Fruit fly (Drosophila melanogaster) whole organism, embryonic: ENCODE results near the gene CG31360.

Source experiments
- BtbVII ChIP-seq: fragments of 200-800 bp; sonication (Bioruptor generic); optimal IDR thresholded peaks from 3 replicates; lab custom pipeline; 2017; ENCODE audit warnings: missing biosample characterization, mild to moderate bottlenecking, missing genetic modification characterization
- Bteb2 ChIP-seq: fragments of 200-800 bp; sonication (Bioruptor generic); optimal IDR thresholded peaks from 2 replicates; lab custom pipeline; 2016; ENCODE audit warnings: missing biosample characterization, missing genetic modification characterization
- CG10543 ChIP-seq: fragments of 200-800 bp; sonication (Bioruptor generic); optimal IDR thresholded peaks from 3 replicates; lab custom pipeline; 2017; ENCODE audit warnings: missing biosample characterization, mild to moderate bottlenecking, missing genetic modification characterization, moderate library complexity
- CG11398 ChIP-seq: fragments of 200-800 bp; sonication (Bioruptor generic); optimal IDR thresholded peaks from 2 replicates; lab custom pipeline; 2016; ENCODE audit warnings: missing biosample characterization, missing genetic modification characterization
- CG12219 ChIP-seq: fragments of 200-800 bp; sonication (Bioruptor generic); optimal IDR thresholded peaks from 3 replicates; lab custom pipeline; 2018; ENCODE audit warnings: missing biosample characterization, mild to moderate bottlenecking, missing genetic modification characterization
- CG12236 ChIP-seq: fragments of 200-800 bp; sonication (Bioruptor generic); optimal IDR thresholded peaks from 2 replicates; lab custom pipeline; 2016; ENCODE audit warnings: missing biosample characterization, missing genetic modification characterization
- CG13775 ChIP-seq: fragments of 200-800 bp; sonication (Bioruptor generic); optimal IDR thresholded peaks from 3 replicates; lab custom pipeline; 2017; ENCODE audit warnings: missing biosample characterization, mild to moderate bottlenecking, missing genetic modification characterization
- CG14710 ChIP-seq: fragments of 200-800 bp; sonication (Bioruptor generic); optimal IDR thresholded peaks from 3 replicates; lab custom pipeline; 2019; ENCODE audit warnings: missing biosample characterization, mild to moderate bottlenecking, missing genetic modification characterization, moderate library complexity
- CG15514 ChIP-seq: fragments of 200-800 bp; sonication (Bioruptor generic); optimal IDR thresholded peaks from 3 replicates; lab custom pipeline; 2017; ENCODE audit warnings: missing biosample characterization, missing genetic modification characterization, mild to moderate bottlenecking, moderate library complexity, missing genetic modification reagents
- CG17385 ChIP-seq: fragments of 200-800 bp; sonication (Bioruptor generic); optimal IDR thresholded peaks from 3 replicates; lab custom pipeline; 2018; ENCODE audit warnings: missing biosample characterization, mild to moderate bottlenecking, missing genetic modification characterization
- CG18764 ChIP-seq: fragments of 200-800 bp; sonication (Bioruptor generic); optimal IDR thresholded peaks from 3 replicates; lab custom pipeline; 2016; ENCODE audit warnings: missing biosample characterization, missing genetic modification characterization
- CG2199 ChIP-seq: fragments of 200-800 bp; sonication (Bioruptor generic); IDR thresholded peaks from 3 replicates; pipeline ENCODE4 v1.3.6; 2022; ENCODE audit warnings: missing biosample characterization, missing genetic modification characterization
- CG32767 ChIP-seq: fragments of 200-800 bp; sonication (Bioruptor generic); IDR thresholded peaks from 2 replicates; pipeline ENCODE4 v1.3.6; 2022; ENCODE audit warnings: missing biosample characterization, missing genetic modification characterization
- CG3726 ChIP-seq: fragments of 200-800 bp; sonication (Bioruptor generic); IDR thresholded peaks from 3 replicates; pipeline ENCODE4, ENCODE4 v1.3.6; 2022; ENCODE audit warnings: missing biosample characterization, missing genetic modification characterization
- CG42726 ChIP-seq: fragments of 200-800 bp; sonication (Bioruptor generic); IDR thresholded peaks from 2 replicates; pipeline ENCODE4 v1.3.6; 2022; ENCODE audit warnings: missing biosample characterization, missing genetic modification characterization; ENCODE audit not compliant: partially characterized antibody
- CG4360 ChIP-seq: fragments of 200-800 bp; sonication (Bioruptor generic); IDR thresholded peaks from 2 replicates; pipeline ENCODE4 v1.3.6; 2022; ENCODE audit warnings: missing biosample characterization, missing genetic modification characterization
- CG4730 ChIP-seq: fragments of 200-800 bp; sonication (Bioruptor generic); IDR thresholded peaks from 2 replicates; pipeline ENCODE4 v1.3.6; 2022; ENCODE audit warnings: missing biosample characterization, missing genetic modification characterization
- CG6813 ChIP-seq: fragments of 200-800 bp; sonication (Bioruptor generic); optimal IDR thresholded peaks from 2 replicates; lab custom pipeline; 2017; ENCODE audit warnings: missing biosample characterization, missing genetic modification characterization, mild to moderate bottlenecking, moderate library complexity, missing genetic modification reagents
- CG7987 ChIP-seq: fragments of 200-800 bp; sonication (Bioruptor generic); optimal IDR thresholded peaks from 2 replicates; lab custom pipeline; 2018; ENCODE audit warnings: missing biosample characterization, mild to moderate bottlenecking, missing genetic modification characterization, moderate library complexity
- CG9215 ChIP-seq: fragments of 200-800 bp; sonication (Bioruptor generic); IDR thresholded peaks from 2 replicates; pipeline ENCODE4 v1.3.6; 2022; ENCODE audit warnings: missing biosample characterization, missing genetic modification characterization
- CG9817 ChIP-seq: fragments of 200-800 bp; sonication (Bioruptor generic); optimal IDR thresholded peaks from 2 replicates; lab custom pipeline; 2018; ENCODE audit warnings: missing biosample characterization, mild to moderate bottlenecking, missing genetic modification characterization, moderate library complexity
- D19A ChIP-seq: fragments of 200-800 bp; optimal IDR thresholded peaks from 3 replicates; lab custom pipeline; 2019; ENCODE audit warnings: missing biosample characterization, mild to moderate bottlenecking, missing genetic modification characterization, moderate library complexity
- Dll ChIP-seq: fragments of 200-800 bp; sonication (Bioruptor generic); IDR thresholded peaks from 4 replicates; pipeline ENCODE4 v1.3.6; 2022; ENCODE audit warnings: missing biosample characterization, missing genetic modification characterization; ENCODE audit not compliant: partially characterized antibody
- Eip74EF ChIP-seq, 2 experiments: fragments of 200-800 bp in 1 of 2; fragments of >200 bp in 1 of 2; sonication (Bioruptor generic) in 1 of 2; optimal IDR thresholded peaks; 2 replicates each; lab custom pipeline; 2017 to 2019; ENCODE audit warnings: missing biosample characterization in 2 of 2, missing genetic modification characterization in 2 of 2, mild to moderate bottlenecking in 1 of 2, moderate library complexity in 1 of 2
- Elba2 ChIP-seq: fragments of 200-800 bp; sonication (Bioruptor generic); optimal IDR thresholded peaks from 3 replicates; lab custom pipeline; 2016; ENCODE audit warnings: missing biosample characterization, missing genetic modification characterization
- H2.0 ChIP-seq: fragments of 200-800 bp; sonication (Bioruptor generic); IDR thresholded peaks from 2 replicates; pipeline ENCODE4 v1.3.6; 2022; ENCODE audit warnings: missing biosample characterization, missing genetic modification characterization
- Kr ChIP-seq: fragments of 200-800 bp; sonication (Bioruptor generic); optimal IDR thresholded peaks from 2 replicates; lab custom pipeline; 2017; ENCODE audit warnings: missing biosample characterization, mild to moderate bottlenecking, missing genetic modification characterization
- NfI ChIP-seq: fragments of 200-800 bp; sonication (Bioruptor generic); optimal IDR thresholded peaks from 3 replicates; lab custom pipeline; 2018; ENCODE audit warnings: missing biosample characterization, mild to moderate bottlenecking, missing genetic modification characterization, moderate library complexity
- Oli ChIP-seq: fragments of 200-800 bp; sonication (Bioruptor generic); optimal IDR thresholded peaks from 2 replicates; lab custom pipeline; 2018; ENCODE audit warnings: missing biosample characterization, mild to moderate bottlenecking, missing genetic modification characterization, moderate library complexity
- Opbp ChIP-seq: fragments of 200-800 bp; sonication (Bioruptor generic); IDR thresholded peaks from 3 replicates; pipeline ENCODE4 v1.3.6; 2022; ENCODE audit warnings: missing biosample characterization, missing genetic modification characterization; ENCODE audit not compliant: partially characterized antibody
- Sry-β ChIP-seq: fragments of 200-800 bp; sonication (Bioruptor generic); optimal IDR thresholded peaks from 2 replicates; lab custom pipeline; 2018; ENCODE audit warnings: missing biosample characterization, mild to moderate bottlenecking, missing genetic modification characterization, moderate library complexity
- Trl ChIP-seq, 3 experiments: fragments of >200 bp in 2 of 3; fragments of 200-800 bp in 1 of 3; sonication (Bioruptor generic) in 1 of 3; optimal IDR thresholded peaks; 2 replicates in 1 of 3; 3 replicates in 2 of 3; lab custom pipeline; 2016 to 2017; ENCODE audit warnings: missing biosample characterization in 1 of 3, missing genetic modification characterization in 1 of 3
- Xrp1 ChIP-seq: fragments of 200-800 bp; sonication (Bioruptor generic); IDR thresholded peaks from 2 replicates; pipeline ENCODE4 v1.3.6; 2022; ENCODE audit warnings: missing biosample characterization, missing genetic modification characterization
- dan ChIP-seq: fragments of 200-800 bp; sonication (Bioruptor generic); IDR thresholded peaks from 2 replicates; pipeline ENCODE4 v1.3.6; 2022; ENCODE audit warnings: missing biosample characterization, missing genetic modification characterization
- dmrt11E ChIP-seq: fragments of 200-800 bp; sonication (Bioruptor generic); optimal IDR thresholded peaks from 3 replicates; lab custom pipeline; 2018; ENCODE audit warnings: missing biosample characterization, mild to moderate bottlenecking, missing genetic modification characterization, moderate library complexity
- fru ChIP-seq: fragments of >200 bp; optimal IDR thresholded peaks from 2 replicates; lab custom pipeline; 2017
- gro ChIP-seq: fragments of 200-800 bp; sonication (Bioruptor generic); optimal IDR thresholded peaks from 2 replicates; lab custom pipeline; 2016; ENCODE audit warnings: missing biosample characterization, missing genetic modification characterization
- hbn ChIP-seq: fragments of 200-800 bp; sonication (Bioruptor generic); IDR thresholded peaks from 2 replicates; pipeline ENCODE4 v1.3.6; 2022; ENCODE audit warnings: missing biosample characterization, missing genetic modification characterization; ENCODE audit not compliant: partially characterized antibody
- jing ChIP-seq: fragments of 200-800 bp; sonication (Bioruptor generic); optimal IDR thresholded peaks from 2 replicates; lab custom pipeline; 2018; ENCODE audit warnings: missing biosample characterization, mild to moderate bottlenecking, missing genetic modification characterization
- kah ChIP-seq: fragments of 200-800 bp; sonication (Bioruptor generic); optimal IDR thresholded peaks from 2 replicates; lab custom pipeline; 2018; ENCODE audit warnings: missing biosample characterization, mild to moderate bottlenecking, missing genetic modification characterization
- lola ChIP-seq, 3 experiments: fragments of >200 bp in 2 of 3; fragments of 200-800 bp in 1 of 3; sonication (Bioruptor generic) in 1 of 3; optimal IDR thresholded peaks; 2 replicates each; lab custom pipeline; 2017 to 2019; ENCODE audit warnings: missing biosample characterization in 3 of 3, missing genetic modification characterization in 3 of 3, mild to moderate bottlenecking in 1 of 3, moderate library complexity in 1 of 3
- mam ChIP-seq: fragments of 200-800 bp; sonication (Bioruptor generic); optimal IDR thresholded peaks from 3 replicates; lab custom pipeline; 2016; ENCODE audit warnings: missing biosample characterization, missing genetic modification characterization
- pros ChIP-seq: fragments of 200-800 bp; sonication (Bioruptor generic); optimal IDR thresholded peaks from 3 replicates; lab custom pipeline; 2019; ENCODE audit warnings: missing biosample characterization, mild to moderate bottlenecking, missing genetic modification characterization, moderate library complexity
- row ChIP-seq: fragments of 200-800 bp; sonication (Bioruptor generic); IDR thresholded peaks from 3 replicates; pipeline ENCODE4 v1.3.6; 2022; ENCODE audit warnings: missing biosample characterization, missing genetic modification characterization
- slp2 ChIP-seq: fragments of 200-800 bp; sonication (Bioruptor generic); optimal IDR thresholded peaks from 2 replicates; lab custom pipeline; 2016; ENCODE audit warnings: missing biosample characterization, missing genetic modification characterization
- stc ChIP-seq: fragments of 200-800 bp; sonication (Bioruptor generic); IDR thresholded peaks from 2 replicates; pipeline ENCODE4 v1.3.6; 2022; ENCODE audit warnings: missing biosample characterization, missing genetic modification characterization
- tio ChIP-seq: fragments of 200-800 bp; sonication (Bioruptor generic); optimal IDR thresholded peaks from 2 replicates; lab custom pipeline; 2017; ENCODE audit warnings: missing biosample characterization, missing genetic modification characterization, inconsistent platforms
- trh ChIP-seq: fragments of 200-800 bp; sonication (Bioruptor generic); optimal IDR thresholded peaks from 2 replicates; lab custom pipeline; 2016; ENCODE audit warnings: missing biosample characterization, missing genetic modification characterization

The CG31360 gene

dm6 chr3R:17712623-17713521, 28.0 kb downstream of the CG31360 start (continued):
- TF ChIP-seq slp2 (GFP tag; lab: Kevin White, UChicago): no peak
- peak in 1 of 2 experiments; percentile 8 for TF ChIP-seq Trl (optimal IDR thresholded peaks at IDR 0.05; lab: Kevin White, UChicago)
- TF ChIP-seq Trl (GFP tag; optimal IDR thresholded peaks at IDR 0.05; lab: Kevin White, UChicago): no peak
- TF ChIP-seq CG12236: no peak
- no peak for TF ChIP-seq mam (GFP tag; lab: Kevin White, UChicago)
- TF ChIP-seq Oli (tag; lab: Kevin White, UChicago): no peak
- TF ChIP-seq CG6813 (GFP tag; lab: Kevin White, UChicago): no peak
- TF ChIP-seq CG32767 (GFP tag; lab: Robert Waterston, UW): 0 out of 2 replicates have a peak, but pooled peaks have one; percentile 7
- peak; percentile 75 for TF ChIP-seq CG17385 (GFP tag; lab: Kevin White, UChicago)
- TF ChIP-seq H2.0 (GFP tag; lab: Robert Waterston, UW): no peak
- no peak for TF ChIP-seq CG12219
- TF ChIP-seq CG42726 (GFP tag; lab: Robert Waterston, UW): no peak
- no peak for TF ChIP-seq dan
- no peak for TF ChIP-seq CG18764 (GFP tag; lab: Kevin White, UChicago)
- TF ChIP-seq trh: no peak
- peak; percentile 15; the same call in 1 of the 2 replicates for TF ChIP-seq Xrp1 (GFP tag; lab: Robert Waterston, UW)
- no peak for TF ChIP-seq Dll (GFP tag; lab: Robert Waterston, UW)
- TF ChIP-seq CG3726: no peak
- no peak for TF ChIP-seq CG11398 (GFP tag; lab: Kevin White, UChicago)
- TF ChIP-seq Bteb2 (GFP tag; lab: Kevin White, UChicago): no peak
- TF ChIP-seq Elba2 (GFP tag; lab: Kevin White, UChicago): no peak
- peak; percentile 0 for TF ChIP-seq CG14710 (tag; lab: Kevin White, UChicago)
- TF ChIP-seq gro (GFP tag; lab: Kevin White, UChicago): no peak
- TF ChIP-seq fru (lab: Kevin White, UChicago): no peak
- 0 out of 3 replicates have a peak, but pooled peaks have one; percentile 18 for TF ChIP-seq Opbp (GFP tag; lab: Robert Waterston, UW)
- peak; percentile 83 for TF ChIP-seq pros (GFP tag; lab: Kevin White, UChicago)
- TF ChIP-seq BtbVII (GFP tag; lab: Kevin White, UChicago): no peak
- no peak for TF ChIP-seq dmrt11E (tag; lab: Kevin White, UChicago)
- TF ChIP-seq CG10543 (GFP tag; lab: Kevin White, UChicago): no peak
- TF ChIP-seq D19A (tag; lab: Kevin White, UChicago): no peak
- TF ChIP-seq CG9817 (tag; lab: Kevin White, UChicago): no peak
- TF ChIP-seq CG13775: no peak
- TF ChIP-seq stc (GFP tag; lab: Robert Waterston, UW): no peak
- TF ChIP-seq CG15514 (GFP tag; lab: Kevin White, UChicago): no peak
- no peak for TF ChIP-seq CG4730 (GFP tag; lab: Robert Waterston, UW)
- TF ChIP-seq tio (GFP tag; lab: Kevin White, UChicago): no peak
- TF ChIP-seq CG2199 (GFP tag; lab: Robert Waterston, UW): 0 out of 3 replicates have a peak, but pooled peaks have one; percentile 12
- peak; percentile 97 for TF ChIP-seq CG4360 (GFP tag; lab: Robert Waterston, UW)
- no peak for TF ChIP-seq Sry-β (GFP tag; lab: Kevin White, UChicago)
- TF ChIP-seq hbn (GFP tag; lab: Robert Waterston, UW): no peak
- peak; percentile 12 for TF ChIP-seq kah (GFP tag; lab: Kevin White, UChicago)
- no peak for TF ChIP-seq NfI (GFP tag; lab: Kevin White, UChicago)
- no peak for TF ChIP-seq CG7987 (GFP tag; lab: Kevin White, UChicago)
- no peak for TF ChIP-seq row (GFP tag; lab: Robert Waterston, UW)
- peak in 1 of 2 experiments; percentile 29 for TF ChIP-seq Eip74EF (GFP tag; optimal IDR thresholded peaks at IDR 0.05; lab: Kevin White, UChicago)
- TF ChIP-seq lola (GFP tag; optimal IDR thresholded peaks at IDR 0.05; lab: Kevin White, UChicago): peak in 1 of 3 experiments; percentile 2
- peak; percentile 52 for TF ChIP-seq Kr
- no peak for TF ChIP-seq CG9215 (GFP tag; lab: Robert Waterston, UW)
- no peak for TF ChIP-seq jing (GFP tag; lab: Kevin White, UChicago)
